Fruit fly (Drosophila melanogaster): Measurements from ENCODE around the gene CG4577.

The CG4577 gene

DNA sequence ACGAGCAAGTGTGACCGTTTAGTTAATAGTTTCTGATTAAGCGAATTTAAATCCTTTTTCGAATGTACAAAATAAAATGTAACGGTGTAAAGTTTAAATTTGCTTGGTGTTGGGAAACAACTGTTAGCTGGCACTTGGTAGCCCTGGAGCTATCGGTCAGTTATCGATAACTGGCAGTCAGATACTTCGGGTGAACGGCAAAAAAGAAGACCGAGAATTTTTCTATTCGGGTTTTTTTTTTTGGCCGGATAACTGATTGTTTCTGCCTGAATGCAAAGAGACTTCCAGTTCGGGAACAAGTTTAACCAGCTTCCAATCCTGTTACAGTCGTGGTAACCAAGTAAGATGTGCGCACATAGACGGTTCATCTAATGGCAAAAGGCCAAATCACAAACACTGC, 43.0 kb downstream of the CG4577 start, which contains the start of gene CG4896:
Gene CG4896 (plus strand): TSS at position 169 of the 400 bp plus-strand sequence.
- TF ChIP-seq CG17801 (GFP tag; optimal IDR thresholded peaks at IDR 0.05; ENCODE audit: partially characterized antibody) = peak; percentile 2

DNA sequence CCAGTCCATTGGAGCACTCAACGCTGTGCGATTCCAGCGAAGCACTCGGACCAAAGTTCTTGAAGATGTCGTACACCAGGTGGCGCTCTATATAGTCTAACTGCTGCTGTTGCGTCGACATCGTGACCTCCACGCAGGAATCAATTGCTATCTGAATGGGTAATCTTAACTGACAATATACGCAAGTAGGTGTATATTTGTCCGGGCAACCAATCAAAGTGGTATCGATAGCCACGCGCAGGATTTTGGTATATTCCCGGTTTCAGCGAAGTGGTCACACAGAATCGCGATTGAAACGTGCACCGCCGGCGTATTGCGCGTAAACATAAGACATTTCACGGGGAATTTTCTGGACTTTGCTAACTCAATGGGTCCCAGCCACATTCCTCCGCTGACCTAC, 49.3 kb downstream of the CG4577 start, which contains the start of the genes CG5126 and Tgt:
Gene CG5126 (minus strand): TSS at position 222 of the 400 bp plus-strand sequence.
Gene Tgt (plus strand): TSS at position 267 of the 400 bp plus-strand sequence.
- TF ChIP-seq CG17801 (GFP tag; optimal IDR thresholded peaks at IDR 0.05; ENCODE audit: partially characterized antibody) = no peak

dm6 chr2L:1185642-1186497, 51.4 kb downstream of the CG4577 start, which contains the start of gene CG5001:
Gene CG5001 (plus strand): TSS chr2L:1185757.
- peak; percentile 71 for TF ChIP-seq CG17801 (GFP tag; optimal IDR thresholded peaks at IDR 0.05; ENCODE audit: partially characterized antibody)
